Worm (Caenorhabditis elegans) whole organism, L4/young adult: ENCODE data around the gene cdr-7.

Experiments used
- W03F9.2 ChIP-seq: fragments of 150-350 bp; optimal IDR thresholded peaks from 2 replicates; lab custom pipeline; 2014; ENCODE audit warnings: missing biosample characterization, missing genetic modification characterization
- dao-5 ChIP-seq: sonication (generic microtip); optimal IDR thresholded peaks from 2 replicates; lab custom pipeline; 2016; ENCODE audit warnings: missing genotype, missing genetic modification characterization, moderate library complexity, missing compliant biosample characterization
- him-1 ChIP-seq: sonication (generic microtip); optimal IDR thresholded peaks from 2 replicates; lab custom pipeline; 2016; ENCODE audit warnings: missing genotype, missing genetic modification reagents, missing genetic modification characterization, missing compliant biosample characterization

Gene cdr-7

ce11 chrV:12417277-12417676, 5.4 kb upstream of the cdr-7 start, which contains the start of gene cdr-3:
Gene cdr-3, minus strand, starts transcription at chrV:12417377.
- no peak for TF ChIP-seq dao-5 (tag; lab: Kevin White, UChicago)
- TF ChIP-seq him-1 (tag; lab: Kevin White, UChicago), result no peak
- TF ChIP-seq W03F9.2 (tag; lab: Kevin White, UChicago), result no peak

ce11 chrV:12415656-12416055, 3.7 kb upstream of the cdr-7 start, which contains the start of gene cdr-2:
Gene cdr-2, minus strand, starts transcription at chrV:12415709.
- TF ChIP-seq dao-5 (tag; lab: Kevin White, UChicago) (no peak), W03F9.2 (tag; lab: Kevin White, UChicago) (no peak), him-1 (tag; lab: Kevin White, UChicago) (no peak)

- TF ChIP-seq dao-5 (tag; lab: Kevin White, UChicago) (no peak), him-1 (tag; lab: Kevin White, UChicago) (no peak), W03F9.2 (tag; lab: Kevin White, UChicago) (no peak)
Observed at ce11 chrV:12414362-12414761, 2.4 kb upstream of the cdr-7 start.

ce11 chrV:12413651-12414114, 1.8 kb upstream of the cdr-7 start, which contains the start of gene cdr-6:
Gene cdr-6, minus strand, starts transcription at chrV:12413701.
- no peak for TF ChIP-seq W03F9.2 (tag; lab: Kevin White, UChicago)
- no peak for TF ChIP-seq him-1 (tag; lab: Kevin White, UChicago)
- TF ChIP-seq dao-5 (tag; lab: Kevin White, UChicago), result no peak

- no peak for TF ChIP-seq W03F9.2 (tag; lab: Kevin White, UChicago)
- TF ChIP-seq dao-5 (tag; lab: Kevin White, UChicago), result no peak
- no peak for TF ChIP-seq him-1 (tag; lab: Kevin White, UChicago)
Observed at ce11 chrV:12412321-12412720, 408 bp upstream of the cdr-7 start.

ce11 chrV:12410416-12411001, 1.4 kb downstream of the cdr-7 start, which contains the start of gene hrg-2:
Gene hrg-2, minus strand, starts transcription at chrV:12410513.
- no peak for TF ChIP-seq dao-5 (tag; lab: Kevin White, UChicago)
- TF ChIP-seq him-1 (tag; lab: Kevin White, UChicago), result no peak
- no peak for TF ChIP-seq W03F9.2 (tag; lab: Kevin White, UChicago)

ce11 chrV:12408996-12409395, 2.9 kb downstream of the cdr-7 start:
- TF ChIP-seq dao-5 (tag; lab: Kevin White, UChicago) (no peak), him-1 (tag; lab: Kevin White, UChicago) (no peak), W03F9.2 (tag; lab: Kevin White, UChicago) (no peak)

- TF ChIP-seq dao-5 (tag; lab: Kevin White, UChicago), result no peak
- TF ChIP-seq W03F9.2 (tag; lab: Kevin White, UChicago), result no peak
- no peak for TF ChIP-seq him-1 (tag; lab: Kevin White, UChicago)
Observed at ce11 chrV:12408525-12408924, 3.4 kb downstream of the cdr-7 start, which contains the start of gene cdr-4. Gene cdr-4, minus strand, starts transcription at chrV:12408625.

- TF ChIP-seq dao-5 (tag; lab: Kevin White, UChicago), result no peak
- TF ChIP-seq W03F9.2 (tag; lab: Kevin White, UChicago), result no peak
- TF ChIP-seq him-1 (tag; lab: Kevin White, UChicago), result no peak
Observed at ce11 chrV:12406514-12406913, 5.4 kb downstream of the cdr-7 start.

ce11 chrV:12405929-12406328, 6.0 kb downstream of the cdr-7 start, which contains the start of gene K01D12.10:
Gene K01D12.10, plus strand, starts transcription at chrV:12406229.
- no peak for TF ChIP-seq W03F9.2 (tag; lab: Kevin White, UChicago)
- TF ChIP-seq dao-5 (tag; lab: Kevin White, UChicago), result no peak
- no peak for TF ChIP-seq him-1 (tag; lab: Kevin White, UChicago)

- TF ChIP-seq him-1 (tag; lab: Kevin White, UChicago) (no peak), dao-5 (tag; lab: Kevin White, UChicago) (no peak), W03F9.2 (tag; lab: Kevin White, UChicago) (no peak)
Observed at ce11 chrV:12404544-12404943, 7.4 kb downstream of the cdr-7 start, which contains the start of gene K01D12.9. Gene K01D12.9, minus strand, starts transcription at chrV:12404644.

- TF ChIP-seq W03F9.2 (tag; lab: Kevin White, UChicago), result no peak
- no peak for TF ChIP-seq dao-5 (tag; lab: Kevin White, UChicago)
- no peak for TF ChIP-seq him-1 (tag; lab: Kevin White, UChicago)
Observed at ce11 chrV:12402355-12402754, 9.6 kb downstream of the cdr-7 start, which contains the start of gene K01D12.8. Gene K01D12.8, plus strand, starts transcription at chrV:12402655.

- no peak for TF ChIP-seq him-1 (tag; lab: Kevin White, UChicago)
- no peak for TF ChIP-seq dao-5 (tag; lab: Kevin White, UChicago)
- TF ChIP-seq W03F9.2 (tag; lab: Kevin White, UChicago), result no peak
Observed at ce11 chrV:12401383-12401782, 10.5 kb downstream of the cdr-7 start, which contains the start of gene K01D12.7. Gene K01D12.7, minus strand, starts transcription at chrV:12401483.
